Fruit fly (Drosophila melanogaster) whole organism, prepupa: ENCODE data around the gene org-1.

Source experiments
- CG10631 ChIP-seq: fragments of 200-800 bp; sonication (Bioruptor generic); optimal IDR thresholded peaks from 2 replicates; lab custom pipeline; 2016; ENCODE audit warnings: missing biosample characterization, missing genetic modification characterization
- CG15336 ChIP-seq: fragments of 200-800 bp; sonication (Bioruptor generic); IDR thresholded peaks from 2 replicates; pipeline ENCODE4 v1.3.6; 2022; ENCODE audit warnings: missing biosample characterization, missing genetic modification characterization
- CG31627 ChIP-seq: fragments of 200-800 bp; sonication (Bioruptor generic); optimal IDR thresholded peaks from 3 replicates; lab custom pipeline; 2016; ENCODE audit warnings: missing biosample characterization, missing genetic modification characterization
- CG6808 ChIP-seq: fragments of 200-800 bp; sonication (Bioruptor generic); optimal IDR thresholded peaks from 3 replicates; lab custom pipeline; 2017; ENCODE audit warnings: missing biosample characterization, missing genetic modification characterization, mild to moderate bottlenecking, moderate library complexity, missing genetic modification reagents
- Eip75B ChIP-seq: fragments of 200-800 bp; sonication (Bioruptor generic); optimal IDR thresholded peaks from 3 replicates; lab custom pipeline; 2016; ENCODE audit warnings: missing biosample characterization, missing genetic modification characterization
- Eip78C ChIP-seq: fragments of 200-800 bp; sonication (Bioruptor generic); peaks from one replicate; lab custom pipeline; 2016; ENCODE audit warnings: missing biosample characterization, missing genetic modification characterization
- Hr4 ChIP-seq: fragments of 200-800 bp; sonication (Bioruptor generic); optimal IDR thresholded peaks from 3 replicates; lab custom pipeline; 2016; ENCODE audit warnings: missing biosample characterization, missing genetic modification characterization
- Smox ChIP-seq: fragments of 200-800 bp; sonication (Bioruptor generic); optimal IDR thresholded peaks from 3 replicates; lab custom pipeline; 2016; ENCODE audit warnings: missing biosample characterization, missing genetic modification characterization
- achi ChIP-seq: fragments of 200-800 bp; sonication (Bioruptor generic); optimal IDR thresholded peaks from 3 replicates; lab custom pipeline; 2016; ENCODE audit warnings: missing biosample characterization, missing genetic modification characterization
- eg ChIP-seq: fragments of 200-800 bp; sonication (Bioruptor generic); IDR thresholded peaks from 3 replicates; pipeline ENCODE4 v1.3.6; 2022; ENCODE audit warnings: missing biosample characterization, missing genetic modification characterization
- lz ChIP-seq: fragments of 200-800 bp; sonication (Bioruptor generic); optimal IDR thresholded peaks from 3 replicates; lab custom pipeline; 2016; ENCODE audit warnings: missing biosample characterization, missing genetic modification characterization
- pdm3 ChIP-seq: fragments of 200-800 bp; sonication (Bioruptor generic); optimal IDR thresholded peaks from 3 replicates; lab custom pipeline; 2016; ENCODE audit warnings: missing biosample characterization, missing genetic modification characterization
- topi ChIP-seq: fragments of 200-800 bp; sonication (Bioruptor generic); optimal IDR thresholded peaks from 3 replicates; lab custom pipeline; 2016; ENCODE audit warnings: missing biosample characterization, missing genetic modification characterization

DNA sequence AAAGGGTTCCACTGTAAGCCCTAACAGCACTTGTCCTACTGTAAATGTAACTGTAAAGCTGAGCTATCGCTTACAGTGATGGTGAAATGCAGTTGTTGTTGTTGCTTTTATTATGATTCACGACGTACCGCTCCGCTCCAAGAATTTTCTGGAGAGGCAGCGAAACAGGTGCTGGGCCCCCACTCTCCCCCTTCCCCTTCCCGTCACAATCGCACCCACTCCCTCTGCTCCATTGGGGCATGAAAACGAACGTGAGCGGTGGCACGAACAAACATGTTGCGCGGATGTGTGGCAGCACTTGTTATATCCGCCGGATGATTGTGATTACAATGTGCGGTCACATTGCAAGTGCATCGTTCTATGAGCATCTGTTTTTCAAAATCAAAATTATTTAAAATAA, 35.3 kb downstream of the org-1 start:
- TF ChIP-seq achi (GFP tag; lab: Kevin White, UChicago) (no peak), CG10631 (GFP tag; lab: Kevin White, UChicago) (no peak), CG6808 (GFP tag; lab: Kevin White, UChicago) (no peak), topi (GFP tag; lab: Kevin White, UChicago) (no peak), CG31627 (GFP tag; lab: Kevin White, UChicago) (no peak), CG15336 (GFP tag; lab: Robert Waterston, UW) (no peak), pdm3 (no peak), lz (no peak), eg (GFP tag; lab: Robert Waterston, UW) (no peak), Smox (GFP tag; lab: Kevin White, UChicago) (no peak), Hr4 (GFP tag; lab: Kevin White, UChicago) (no peak), Eip75B (GFP tag; lab: Kevin White, UChicago) (no peak), Eip78C (GFP tag; lab: Kevin White, UChicago) (no peak)
